Fruit fly (Drosophila melanogaster): ENCODE data around the gene CG43335.

The CG43335 gene

dm6 chr3R:15646899-15647443 lies 11.7 kb downstream of the CG43335 start:
- no peak for TF ChIP-seq bab1 (GFP tag; optimal IDR thresholded peaks at IDR 0.05)
- TF ChIP-seq Crg-1 (GFP tag; optimal IDR thresholded peaks at IDR 0.05) = no peak
- TF ChIP-seq Hr96 (GFP tag; optimal IDR thresholded peaks at IDR 0.05) = no peak
- no peak for TF ChIP-seq tj (GFP tag; optimal IDR thresholded peaks at IDR 0.05)
- no peak for TF ChIP-seq CG14711 (tag; optimal IDR thresholded peaks at IDR 0.05)
- no peak for TF ChIP-seq CG11617 (GFP tag; optimal IDR thresholded peaks at IDR 0.05)

- TF ChIP-seq pad (GFP tag; optimal IDR thresholded peaks at IDR 0.05) (no peak), toe (GFP tag; optimal IDR thresholded peaks at IDR 0.05) (no peak), CG1620 (GFP tag; optimal IDR thresholded peaks at IDR 0.05) (no peak), bab1 (GFP tag; optimal IDR thresholded peaks at IDR 0.05) (no peak), CG7045 (GFP tag; optimal IDR thresholded peaks at IDR 0.05) (no peak)
Measured at dm6 chr3R:15648898-15649297, 13.6 kb downstream of the CG43335 start.

dm6 chr3R:15650250-15650649 lies 15.0 kb downstream of the CG43335 start:
- TF ChIP-seq Clk (GFP tag; optimal IDR thresholded peaks at IDR 0.05) (no peak), CG7045 (GFP tag; optimal IDR thresholded peaks at IDR 0.05) (no peak), CG5204 (GFP tag; optimal IDR thresholded peaks at IDR 0.05) (no peak)

dm6 chr3R:15650669-15651068 lies 15.4 kb downstream of the CG43335 start:
- no peak for TF ChIP-seq Crg-1 (GFP tag; optimal IDR thresholded peaks at IDR 0.05)

- TF ChIP-seq CG12768 (GFP tag; optimal IDR thresholded peaks at IDR 0.05) = no peak
- no peak for TF ChIP-seq tj (GFP tag; optimal IDR thresholded peaks at IDR 0.05)
- TF ChIP-seq CG14711 (tag; optimal IDR thresholded peaks at IDR 0.05) = no peak
- TF ChIP-seq Mnt (GFP tag; optimal IDR thresholded peaks at IDR 0.05) = no peak
- TF ChIP-seq cic (GFP tag; optimal IDR thresholded peaks at IDR 0.05) = no peak
- no peak for TF ChIP-seq CG7101 (tag; optimal IDR thresholded peaks at IDR 0.05)
- TF ChIP-seq CG33017 (tag; optimal IDR thresholded peaks at IDR 0.05) = no peak
- TF ChIP-seq CG1620 (GFP tag; optimal IDR thresholded peaks at IDR 0.05) = no peak
- TF ChIP-seq bab1 (GFP tag; optimal IDR thresholded peaks at IDR 0.05) = no peak
- no peak for TF ChIP-seq CG7045 (GFP tag; optimal IDR thresholded peaks at IDR 0.05)
- no peak for TF ChIP-seq toe (GFP tag; optimal IDR thresholded peaks at IDR 0.05)
Measured at dm6 chr3R:15651770-15652410, 16.6 kb downstream of the CG43335 start.

dm6 chr3R:15652632-15653248 lies 17.5 kb downstream of the CG43335 start:
- no peak for TF ChIP-seq CG33017 (tag; optimal IDR thresholded peaks at IDR 0.05)
- no peak for TF ChIP-seq kay (GFP tag; ENCODE audit: borderline replicate concordance)
- TF ChIP-seq CG7101 (tag; optimal IDR thresholded peaks at IDR 0.05) = no peak
- TF ChIP-seq CG14711 (tag; optimal IDR thresholded peaks at IDR 0.05) = no peak
- no peak for TF ChIP-seq Crg-1 (GFP tag; optimal IDR thresholded peaks at IDR 0.05)
- no peak for TF ChIP-seq tj (GFP tag; optimal IDR thresholded peaks at IDR 0.05)
- no peak for TF ChIP-seq Hr96 (GFP tag; optimal IDR thresholded peaks at IDR 0.05)
- no peak for TF ChIP-seq cic (GFP tag; optimal IDR thresholded peaks at IDR 0.05)
- no peak for TF ChIP-seq CG11617 (GFP tag; optimal IDR thresholded peaks at IDR 0.05)
- TF ChIP-seq cnc (optimal IDR thresholded peaks at IDR 0.05) = no peak
- no peak for TF ChIP-seq ovo (GFP tag; optimal IDR thresholded peaks at IDR 0.05)
- no peak for TF ChIP-seq CG12768 (GFP tag; optimal IDR thresholded peaks at IDR 0.05)
- no peak for TF ChIP-seq Mnt (GFP tag; optimal IDR thresholded peaks at IDR 0.05)

dm6 chr3R:15653768-15654387 lies 18.6 kb downstream of the CG43335 start:
- TF ChIP-seq CG5204 (GFP tag; optimal IDR thresholded peaks at IDR 0.05) = no peak
- TF ChIP-seq bab1 (GFP tag; optimal IDR thresholded peaks at IDR 0.05) = no peak
- no peak for TF ChIP-seq CG1620 (GFP tag; optimal IDR thresholded peaks at IDR 0.05)
- no peak for TF ChIP-seq tj (GFP tag; optimal IDR thresholded peaks at IDR 0.05)

- TF ChIP-seq toe (GFP tag; optimal IDR thresholded peaks at IDR 0.05) = no peak
- no peak for TF ChIP-seq CG33017 (tag; optimal IDR thresholded peaks at IDR 0.05)
- TF ChIP-seq bab1 (GFP tag; optimal IDR thresholded peaks at IDR 0.05) = no peak
Measured at dm6 chr3R:15654870-15655269, 19.6 kb downstream of the CG43335 start.

All from whole organism, adult.